Worm (Caenorhabditis elegans) whole organism, mixed stage, embryonic: Measurements from ENCODE around the gene T28C12.6.

Experiments
- M03D4.4 ChIP-seq: sonication (generic microtip); optimal IDR thresholded peaks from 2 replicates; lab custom pipeline; 2017; ENCODE audit warnings: mild to moderate bottlenecking, missing genetic modification characterization, missing compliant biosample characterization
- blmp-1 ChIP-seq: fragments of 150-350 bp; optimal IDR thresholded peaks from 2 replicates; lab custom pipeline; 2014; ENCODE audit warnings: missing biosample characterization, missing genetic modification characterization
- ceh-39 ChIP-seq: fragments of 150-350 bp; optimal IDR thresholded peaks from 2 replicates; lab custom pipeline; 2014; ENCODE audit warnings: missing biosample characterization, missing genetic modification characterization
- ces-1 ChIP-seq: fragments of 150-350 bp; optimal IDR thresholded peaks from 2 replicates; lab custom pipeline; 2014; ENCODE audit warnings: missing biosample characterization, missing genetic modification reagents, missing genetic modification characterization
- cnd-1 ChIP-seq: fragments of 200-800 bp; sonication (Bioruptor generic); optimal IDR thresholded peaks from 2 replicates; lab custom pipeline; 2018; ENCODE audit warnings: mild to moderate bottlenecking, missing genetic modification characterization, missing compliant biosample characterization
- drap-1 ChIP-seq: fragments of 200-800 bp; sonication (Bioruptor generic); optimal IDR thresholded peaks from 3 replicates; lab custom pipeline; 2018; ENCODE audit warnings: mild to moderate bottlenecking, missing genetic modification characterization, missing compliant biosample characterization
- elt-1 ChIP-seq: sonication (generic microtip); optimal IDR thresholded peaks from 2 replicates; lab custom pipeline; 2017; ENCODE audit warnings: missing genetic modification characterization, mild to moderate bottlenecking, missing compliant biosample characterization, antibody characterized with exemption, moderate library complexity, borderline replicate concordance; ENCODE audit not compliant: insufficient read depth
- elt-3 ChIP-seq: fragments of 150-350 bp; optimal IDR thresholded peaks from 2 replicates; lab custom pipeline; 2014; ENCODE audit warnings: missing biosample characterization, missing genetic modification characterization
- flh-1 ChIP-seq: fragments of 200-800 bp; sonication (Bioruptor generic); optimal IDR thresholded peaks from 2 replicates; lab custom pipeline; 2018; ENCODE audit warnings: mild to moderate bottlenecking, missing genetic modification characterization, moderate library complexity, missing compliant biosample characterization
- hlh-1 ChIP-seq: fragments of 150-350 bp; optimal IDR thresholded peaks from 2 replicates; lab custom pipeline; 2014; ENCODE audit warnings: missing biosample characterization, missing genetic modification reagents, missing genetic modification characterization
- lin-13 ChIP-seq: fragments of 150-350 bp; optimal IDR thresholded peaks from 2 replicates; lab custom pipeline; 2014; ENCODE audit warnings: missing biosample characterization, missing genetic modification characterization
- lsy-2 ChIP-seq: fragments of 150-350 bp; optimal IDR thresholded peaks from 2 replicates; lab custom pipeline; 2014; ENCODE audit warnings: missing biosample characterization, missing genetic modification characterization
- mab-5 ChIP-seq: fragments of 150-350 bp; optimal IDR thresholded peaks from 2 replicates; lab custom pipeline; 2014; ENCODE audit warnings: missing biosample characterization, missing genetic modification characterization
- mep-1 ChIP-seq: fragments of 150-350 bp; optimal IDR thresholded peaks from 2 replicates; lab custom pipeline; 2017; ENCODE audit warnings: missing biosample characterization, missing genetic modification reagents, missing genetic modification characterization, inconsistent platforms
- mls-2 ChIP-seq: sonication (generic microtip); optimal IDR thresholded peaks from 2 replicates; lab custom pipeline; 2016; ENCODE audit warnings: mild to moderate bottlenecking, missing genetic modification characterization, moderate library complexity, missing compliant biosample characterization
- nhr-12 ChIP-seq: fragments of 150-350 bp; optimal IDR thresholded peaks from 2 replicates; lab custom pipeline; 2014; ENCODE audit warnings: missing biosample characterization, missing genetic modification characterization
- nhr-2 ChIP-seq: fragments of 150-350 bp; optimal IDR thresholded peaks from 2 replicates; lab custom pipeline; 2014; ENCODE audit warnings: missing biosample characterization, missing genetic modification characterization
- nhr-237 ChIP-seq: fragments of 150-350 bp; optimal IDR thresholded peaks from 2 replicates; lab custom pipeline; 2014; ENCODE audit warnings: missing biosample characterization, missing genetic modification characterization
- nhr-28 ChIP-seq: fragments of 150-350 bp; optimal IDR thresholded peaks from 2 replicates; lab custom pipeline; 2014; ENCODE audit warnings: missing biosample characterization, missing genetic modification characterization
- nhr-76 ChIP-seq: sonication (generic microtip); optimal IDR thresholded peaks from 2 replicates; lab custom pipeline; 2017; ENCODE audit warnings: missing biosample characterization, missing genetic modification characterization
- pha-4 ChIP-seq: fragments of 150-350 bp; optimal IDR thresholded peaks from 2 replicates; lab custom pipeline; 2018; ENCODE audit warnings: missing biosample characterization, missing genetic modification reagents, missing genetic modification characterization
- snpc-4 ChIP-seq: fragments of 150-350 bp; optimal IDR thresholded peaks from 2 replicates; lab custom pipeline; 2014; ENCODE audit warnings: missing biosample characterization, missing genetic modification characterization
- tbx-8 ChIP-seq: fragments of 200-800 bp; sonication (Bioruptor generic); optimal IDR thresholded peaks from 2 replicates; lab custom pipeline; 2018; ENCODE audit warnings: mild to moderate bottlenecking, missing genetic modification characterization, moderate library complexity, missing compliant biosample characterization
- unc-120 ChIP-seq: sonication (generic microtip); optimal IDR thresholded peaks from 2 replicates; lab custom pipeline; 2017; ENCODE audit warnings: missing genetic modification characterization, missing compliant biosample characterization; ENCODE audit not compliant: poor library complexity, severe bottlenecking
- unc-39 ChIP-seq: fragments of 150-350 bp; optimal IDR thresholded peaks from 2 replicates; lab custom pipeline; 2014; ENCODE audit warnings: missing biosample characterization, missing genetic modification characterization
- zip-8 ChIP-seq: fragments of 150-350 bp; optimal IDR thresholded peaks from 2 replicates; lab custom pipeline; 2014; ENCODE audit warnings: missing biosample characterization, missing genetic modification characterization

T28C12.6 gene

ce11 chrV:6341078-6341638 is 5.2 kb upstream of the T28C12.6 start:
- TF ChIP-seq nhr-28 (tag; lab: Kevin White, UChicago), result no peak
- no peak for TF ChIP-seq mls-2 (tag; lab: Kevin White, UChicago)
- no peak for TF ChIP-seq M03D4.4
- no peak for TF ChIP-seq nhr-2 (tag; lab: Kevin White, UChicago)
- no peak for TF ChIP-seq zip-8 (tag; lab: Kevin White, UChicago)
- no peak for TF ChIP-seq hlh-1
- TF ChIP-seq unc-120 (tag; lab: Kevin White, UChicago), result no peak
- TF ChIP-seq blmp-1 (tag; lab: Kevin White, UChicago), result no peak
- TF ChIP-seq elt-1, result no peak

ce11 chrV:6335226-6335625 is 693 bp downstream of the T28C12.6 start:
- TF ChIP-seq tbx-8 (GFP tag; lab: Kevin White, UChicago) (no peak), elt-3 (tag; lab: Kevin White, UChicago) (no peak), unc-39 (tag; lab: Kevin White, UChicago) (no peak), mep-1 (tag; lab: Kevin White, UChicago) (no peak), drap-1 (GFP tag; lab: Kevin White, UChicago) (no peak), snpc-4 (tag; lab: Kevin White, UChicago) (no peak), pha-4 (no peak), flh-1 (GFP tag; lab: Kevin White, UChicago) (no peak)

ce11 chrV:6331607-6332006 is 4.3 kb downstream of the T28C12.6 start, which contains the start of gene T28C12.1:
Gene T28C12.1, plus strand, starts transcription at chrV:6331907.
- TF ChIP-seq mep-1 (tag; lab: Kevin White, UChicago), result no peak
- TF ChIP-seq cnd-1 (tag; lab: Kevin White, UChicago), result no peak
- TF ChIP-seq ceh-39 (tag; lab: Kevin White, UChicago), result no peak
- no peak for TF ChIP-seq drap-1 (GFP tag; lab: Kevin White, UChicago)
- no peak for TF ChIP-seq nhr-28 (tag; lab: Kevin White, UChicago)
- TF ChIP-seq nhr-2 (tag; lab: Kevin White, UChicago), result no peak
- TF ChIP-seq lin-13 (tag; lab: Kevin White, UChicago), result no peak
- no peak for TF ChIP-seq nhr-12
- no peak for TF ChIP-seq hlh-1
- no peak for TF ChIP-seq mls-2 (tag; lab: Kevin White, UChicago)
- no peak for TF ChIP-seq nhr-76
- no peak for TF ChIP-seq elt-1

- TF ChIP-seq nhr-28 (tag; lab: Kevin White, UChicago) (no peak), mls-2 (tag; lab: Kevin White, UChicago) (no peak), unc-39 (tag; lab: Kevin White, UChicago) (no peak), flh-1 (GFP tag; lab: Kevin White, UChicago) (no peak), lsy-2 (no peak), pha-4 (no peak)
Measured at ce11 chrV:6328897-6329296, 7.0 kb downstream of the T28C12.6 start, which contains the start of gene T28C12.2. Gene T28C12.2, plus strand, starts transcription at chrV:6329197.

- TF ChIP-seq mab-5 (tag; lab: Kevin White, UChicago) (no peak), unc-39 (tag; lab: Kevin White, UChicago) (no peak), tbx-8 (GFP tag; lab: Kevin White, UChicago) (no peak), unc-120 (tag; lab: Kevin White, UChicago) (no peak), flh-1 (GFP tag; lab: Kevin White, UChicago) (no peak), lsy-2 (no peak), nhr-2 (tag; lab: Kevin White, UChicago) (no peak), drap-1 (GFP tag; lab: Kevin White, UChicago) (no peak), mls-2 (tag; lab: Kevin White, UChicago) (no peak), blmp-1 (tag; lab: Kevin White, UChicago) (no peak), hlh-1 (no peak)
Measured at ce11 chrV:6326980-6327379, 8.9 kb downstream of the T28C12.6 start, which contains the start of gene fbxa-202. Gene fbxa-202, plus strand, starts transcription at chrV:6327280.

ce11 chrV:6326394-6326793 is 9.5 kb downstream of the T28C12.6 start:
- TF ChIP-seq zip-8 (tag; lab: Kevin White, UChicago) (no peak), lsy-2 (no peak), nhr-237 (no peak), snpc-4 (tag; lab: Kevin White, UChicago) (no peak), elt-3 (tag; lab: Kevin White, UChicago) (no peak), ces-1 (no peak), ceh-39 (tag; lab: Kevin White, UChicago) (no peak)
